Worm (Caenorhabditis elegans) whole organism, L2 larva: ENCODE data around the gene hsp-1.

Experiments
- C34F6.9 ChIP-seq: fragments of 150-350 bp; optimal IDR thresholded peaks from 2 replicates; lab custom pipeline; 2014; ENCODE audit warnings: missing biosample characterization, missing genetic modification characterization
- F13H6.1 ChIP-seq: sonication (generic microtip); optimal IDR thresholded peaks from 2 replicates; lab custom pipeline; 2016; ENCODE audit warnings: missing genetic modification characterization, missing compliant biosample characterization
- R02D3.7 ChIP-seq: fragments of 150-350 bp; optimal IDR thresholded peaks from 2 replicates; lab custom pipeline; 2014; ENCODE audit warnings: missing biosample characterization, missing genetic modification characterization
- Y55F3AM.14 ChIP-seq: fragments of 200-800 bp; sonication (Bioruptor generic); optimal IDR thresholded peaks from 2 replicates; lab custom pipeline; 2018; ENCODE audit warnings: mild to moderate bottlenecking, missing genetic modification characterization, missing compliant biosample characterization
- aly-2 ChIP-seq: fragments of 150-350 bp; optimal IDR thresholded peaks from 2 replicates; lab custom pipeline; 2014; ENCODE audit warnings: missing biosample characterization, missing genetic modification characterization
- ama-1 ChIP-seq: fragments of 150-350 bp; optimal IDR thresholded peaks from 2 replicates; lab custom pipeline; 2018; ENCODE audit warnings: inconsistent platforms
- blmp-1 ChIP-seq: sonication (generic microtip); optimal IDR thresholded peaks from 2 replicates; lab custom pipeline; 2017; ENCODE audit warnings: missing genetic modification characterization, mild to moderate bottlenecking, missing compliant biosample characterization, antibody characterized with exemption, moderate library complexity; ENCODE audit not compliant: insufficient read depth
- ceh-16 ChIP-seq: fragments of 150-350 bp; optimal IDR thresholded peaks from 2 replicates; lab custom pipeline; 2014; ENCODE audit warnings: missing biosample characterization, missing genetic modification characterization
- crh-2 ChIP-seq: sonication (generic microtip); optimal IDR thresholded peaks from 2 replicates; lab custom pipeline; 2017; ENCODE audit warnings: missing biosample characterization, missing genetic modification characterization
- dmd-4 ChIP-seq: sonication (generic microtip); optimal IDR thresholded peaks from 2 replicates; lab custom pipeline; 2017; ENCODE audit warnings: missing biosample characterization, missing genetic modification characterization
- egl-27 ChIP-seq: sonication (generic microtip); optimal IDR thresholded peaks from 3 replicates; lab custom pipeline; 2017; ENCODE audit warnings: missing biosample characterization, missing genetic modification reagents, missing genetic modification characterization
- elt-3 ChIP-seq: sonication (generic microtip); optimal IDR thresholded peaks from 2 replicates; lab custom pipeline; 2017; ENCODE audit warnings: missing biosample characterization, missing genetic modification characterization
- fos-1 ChIP-seq: fragments of 150-350 bp; optimal IDR thresholded peaks from 2 replicates; lab custom pipeline; 2014; ENCODE audit warnings: missing biosample characterization, missing genetic modification characterization
- gmeb-1 ChIP-seq: fragments of 150-350 bp; optimal IDR thresholded peaks from 2 replicates; lab custom pipeline; 2014; ENCODE audit warnings: missing biosample characterization, missing genetic modification characterization
- lin-11 ChIP-seq: fragments of 150-350 bp; sonication (generic microtip); optimal IDR thresholded peaks from 2 replicates; lab custom pipeline; 2014; ENCODE audit warnings: missing biosample characterization, missing genetic modification characterization, inconsistent platforms, mixed read lengths
- lin-39 ChIP-seq: fragments of 150-350 bp; optimal IDR thresholded peaks from 2 replicates; lab custom pipeline; 2014; ENCODE audit warnings: missing biosample characterization, missing genetic modification reagents, missing genetic modification characterization
- lsy-2 ChIP-seq, 2 experiments: fragments of 150-350 bp in 1 of 2; sonication (generic microtip) in 1 of 2; optimal IDR thresholded peaks; 2 replicates each; lab custom pipeline; 2014 to 2017; ENCODE audit warnings: missing biosample characterization in 2 of 2, missing genetic modification characterization in 2 of 2
- mbf-1 ChIP-seq: sonication (generic microtip); optimal IDR thresholded peaks from 2 replicates; lab custom pipeline; 2017; ENCODE audit warnings: missing biosample characterization, missing genetic modification characterization
- mdl-1 ChIP-seq, 2 experiments: fragments of 150-350 bp in 1 of 2; sonication (generic microtip) in 1 of 2; optimal IDR thresholded peaks; 2 replicates each; lab custom pipeline; 2017; ENCODE audit warnings: missing biosample characterization in 2 of 2, missing genetic modification characterization in 2 of 2
- nhr-10 ChIP-seq: sonication (generic microtip); optimal IDR thresholded peaks from 2 replicates; lab custom pipeline; 2017; ENCODE audit warnings: missing biosample characterization, missing genetic modification characterization
- nhr-129 ChIP-seq: fragments of 150-350 bp; optimal IDR thresholded peaks from 2 replicates; lab custom pipeline; 2014; ENCODE audit warnings: missing biosample characterization, missing genetic modification characterization
- nhr-23 ChIP-seq: fragments of 150-350 bp; optimal IDR thresholded peaks from 2 replicates; lab custom pipeline; 2014; ENCODE audit warnings: missing biosample characterization, missing genetic modification reagents, missing genetic modification characterization
- nhr-6 ChIP-seq: fragments of 150-350 bp; optimal IDR thresholded peaks from 2 replicates; lab custom pipeline; 2014; ENCODE audit warnings: missing biosample characterization, missing genetic modification characterization
- nhr-77 ChIP-seq: fragments of 150-350 bp; optimal IDR thresholded peaks from 2 replicates; lab custom pipeline; 2014; ENCODE audit warnings: missing biosample characterization, missing genetic modification characterization
- peb-1 ChIP-seq: fragments of 150-350 bp; optimal IDR thresholded peaks from 2 replicates; lab custom pipeline; 2014; ENCODE audit warnings: missing biosample characterization, missing genetic modification characterization
- sem-4 ChIP-seq: fragments of 150-350 bp; optimal IDR thresholded peaks from 2 replicates; lab custom pipeline; 2014; ENCODE audit warnings: missing biosample characterization, missing genetic modification reagents, missing genetic modification characterization
- skn-1 ChIP-seq: sonication (generic microtip); optimal IDR thresholded peaks from 2 replicates; lab custom pipeline; 2017; ENCODE audit warnings: missing biosample characterization, missing genetic modification characterization
- sma-3 ChIP-seq: sonication (generic microtip); optimal IDR thresholded peaks from 2 replicates; lab custom pipeline; 2016; ENCODE audit warnings: missing genetic modification reagents, missing genetic modification characterization, missing compliant biosample characterization
- sma-9 ChIP-seq, 2 experiments: fragments of 150-350 bp in 1 of 2; sonication (generic microtip) in 1 of 2; optimal IDR thresholded peaks; 2 replicates each; lab custom pipeline; 2014 to 2016; ENCODE audit warnings: missing genetic modification characterization in 2 of 2, mild to moderate bottlenecking in 1 of 2, missing biosample characterization in 1 of 2, missing compliant biosample characterization in 1 of 2, missing genetic modification reagents in 1 of 2, moderate library complexity in 1 of 2
- snpc-4 ChIP-seq: fragments of 150-350 bp; optimal IDR thresholded peaks from 2 replicates; lab custom pipeline; 2014; ENCODE audit warnings: missing biosample characterization, missing genetic modification characterization
- unc-62 ChIP-seq: fragments of 150-350 bp; optimal IDR thresholded peaks from 2 replicates; lab custom pipeline; 2014; ENCODE audit warnings: missing biosample characterization, missing genetic modification reagents, missing genetic modification characterization
- zag-1 ChIP-seq: fragments of 150-350 bp; optimal IDR thresholded peaks from 2 replicates; lab custom pipeline; 2014; ENCODE audit warnings: missing biosample characterization, missing genetic modification characterization
- ztf-1 ChIP-seq: fragments of 200-800 bp; sonication (Bioruptor generic); conservative IDR thresholded peaks from 2 replicates; pipeline ENCODE4 v1.3.6; 2022; ENCODE audit warnings: missing genetic modification characterization, missing compliant biosample characterization

hsp-1 gene

DNA sequence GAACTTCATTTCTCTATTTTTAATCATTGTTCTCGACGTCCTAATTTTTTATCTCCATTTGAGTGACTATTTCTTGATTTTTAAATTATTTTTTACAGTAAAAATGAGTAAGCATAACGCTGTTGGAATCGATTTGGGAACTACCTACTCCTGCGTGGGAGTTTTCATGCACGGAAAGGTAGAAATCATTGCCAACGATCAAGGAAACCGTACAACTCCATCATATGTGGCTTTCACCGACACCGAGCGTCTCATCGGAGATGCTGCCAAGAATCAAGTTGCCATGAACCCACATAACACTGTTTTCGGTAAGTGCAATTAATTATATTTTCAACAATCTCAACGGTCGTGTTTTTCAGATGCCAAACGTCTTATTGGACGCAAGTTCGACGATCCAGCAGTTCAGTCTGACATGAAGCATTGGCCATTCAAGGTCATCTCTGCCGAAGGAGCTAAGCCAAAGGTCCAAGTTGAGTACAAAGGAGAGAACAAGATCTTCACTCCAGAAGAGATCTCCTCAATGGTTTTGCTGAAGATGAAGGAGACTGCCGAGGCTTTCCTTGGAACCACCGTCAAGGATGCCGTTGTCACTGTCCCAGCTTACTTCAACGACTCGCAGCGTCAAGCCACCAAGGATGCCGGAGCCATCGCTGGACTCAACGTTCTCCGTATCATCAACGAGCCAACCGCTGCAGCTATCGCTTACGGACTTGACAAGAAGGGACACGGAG, at the start of gene hsp-1:
hsp-1 (plus strand) TSS at position 99 of the 731 bp plus-strand sequence.
- TF ChIP-seq sma-9 (GFP tag; optimal IDR thresholded peaks at IDR 0.05; lab: Kevin White, UChicago) = no peak
- no peak for TF ChIP-seq sma-9 (tag; optimal IDR thresholded peaks at IDR 0.05; lab: Kevin White, UChicago)
- TF ChIP-seq aly-2 = no peak
- TF ChIP-seq unc-62 = no peak
- peak; percentile 13 for TF ChIP-seq ama-1 (lab: Kevin White, UChicago)
- TF ChIP-seq, all 48 proteins: peak for 1

DNA sequence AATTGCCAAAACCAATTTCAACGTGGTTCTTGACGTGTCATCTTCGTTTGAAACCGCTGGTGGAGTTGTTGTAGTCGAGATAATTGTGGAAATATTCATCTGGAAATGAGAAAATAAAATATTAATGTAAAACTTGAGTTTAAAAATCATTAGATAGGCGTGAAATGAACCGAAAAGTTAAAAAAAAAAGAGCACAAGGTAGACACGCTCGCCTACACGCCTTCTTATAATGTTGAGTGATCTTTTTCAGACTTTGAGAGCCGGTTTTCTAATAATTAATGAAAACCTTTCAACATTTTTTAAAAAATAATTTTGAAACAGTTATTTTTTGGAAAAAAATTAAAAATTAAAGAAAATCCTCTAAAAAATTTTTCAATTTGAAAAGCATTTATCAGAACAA, 47.8 kb upstream of the hsp-1 start, which contains the start of gene npr-32:
npr-32 (minus strand) TSS at position 101 of the 400 bp plus-strand sequence.
- TF ChIP-seq blmp-1 (tag; lab: Kevin White, UChicago) (no peak), peb-1 (tag; lab: Kevin White, UChicago) (no peak), lin-11 (no peak), dmd-4 (tag; lab: Kevin White, UChicago) (no peak), Y55F3AM.14 (GFP tag; lab: Kevin White, UChicago) (no peak), egl-27 (tag; lab: Kevin White, UChicago) (no peak), skn-1 (tag; lab: Kevin White, UChicago) (no peak), nhr-23 (tag; lab: Kevin White, UChicago) (no peak), lsy-2 (tag; optimal IDR thresholded peaks at IDR 0.05; lab: Kevin White, UChicago) (no peak), aly-2 (no peak), lin-39 (tag; lab: Kevin White, UChicago) (no peak), mdl-1 (tag; optimal IDR thresholded peaks at IDR 0.05; lab: Kevin White, UChicago) (no peak)

DNA sequence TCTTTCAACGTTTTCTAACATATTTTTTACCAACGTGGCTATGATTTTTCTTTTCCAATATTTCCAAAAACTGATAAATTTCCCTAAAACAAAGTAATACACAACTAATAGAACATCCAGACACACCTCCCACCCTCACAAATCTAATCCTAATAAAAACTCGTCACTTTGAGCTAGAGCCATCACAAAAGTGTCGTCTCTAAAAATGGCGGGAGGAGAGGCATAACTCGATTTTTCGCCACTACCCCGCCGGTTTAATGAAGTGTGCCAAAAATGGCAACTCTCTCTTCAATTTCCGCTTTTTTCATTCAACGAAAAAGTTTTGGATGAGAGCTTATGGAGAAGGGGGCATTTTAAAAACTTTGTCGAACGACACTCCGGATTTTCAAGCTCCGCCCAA, 45.9 kb upstream of the hsp-1 start:
- TF ChIP-seq sem-4 = no peak
- no peak for TF ChIP-seq R02D3.7 (tag; lab: Kevin White, UChicago)
- no peak for TF ChIP-seq skn-1 (tag; lab: Kevin White, UChicago)
- TF ChIP-seq nhr-10 (tag; lab: Kevin White, UChicago) = no peak
- no peak for TF ChIP-seq gmeb-1
- TF ChIP-seq zag-1 (tag; lab: Kevin White, UChicago) = no peak

DNA sequence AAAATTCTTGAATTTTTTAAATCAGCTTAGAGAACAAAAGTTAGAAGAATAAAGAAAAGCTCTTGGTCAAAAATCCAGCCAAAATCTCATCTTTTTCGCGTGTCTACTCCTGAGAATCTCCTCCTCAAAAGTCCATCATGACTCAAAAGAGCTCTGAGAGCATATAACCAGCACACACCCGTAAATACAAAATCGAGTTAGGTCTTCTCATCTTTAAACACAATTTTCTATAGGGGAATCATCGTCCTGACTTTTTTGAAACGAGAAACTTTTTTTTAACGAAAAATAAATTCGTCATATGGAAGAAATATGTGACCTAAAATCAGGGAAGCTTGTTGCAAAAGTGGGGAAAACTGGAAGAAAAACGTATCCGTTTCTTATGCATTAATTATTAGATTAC, 45.3 kb upstream of the hsp-1 start:
- TF ChIP-seq nhr-77 (tag; lab: Kevin White, UChicago) = no peak
- peak; percentile 3 for TF ChIP-seq C34F6.9 (tag; lab: Kevin White, UChicago)
- TF ChIP-seq R02D3.7 (tag; lab: Kevin White, UChicago) = no peak

DNA sequence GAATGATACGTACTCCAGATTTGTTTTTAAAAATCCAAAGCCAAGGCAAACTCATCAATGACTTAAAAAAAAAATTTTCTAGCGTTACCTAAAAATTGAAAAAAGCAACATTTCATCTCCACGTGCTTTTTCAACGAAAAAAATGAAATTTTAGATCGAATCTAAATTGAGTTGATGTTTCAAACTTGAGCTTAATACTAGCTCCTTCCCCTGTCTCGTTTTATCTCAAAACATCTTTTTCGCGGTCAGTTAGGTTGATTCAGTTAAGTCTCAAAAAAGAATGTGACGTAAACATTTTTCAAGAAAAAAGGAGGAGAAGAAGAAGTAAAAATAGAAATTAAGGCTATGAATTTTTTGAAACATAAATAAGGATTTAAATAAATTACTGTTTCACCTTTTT, 41.7 kb upstream of the hsp-1 start:
- TF ChIP-seq dmd-4 (tag; lab: Kevin White, UChicago) (no peak), nhr-77 (tag; lab: Kevin White, UChicago) (no peak), snpc-4 (tag; lab: Kevin White, UChicago) (no peak)

DNA sequence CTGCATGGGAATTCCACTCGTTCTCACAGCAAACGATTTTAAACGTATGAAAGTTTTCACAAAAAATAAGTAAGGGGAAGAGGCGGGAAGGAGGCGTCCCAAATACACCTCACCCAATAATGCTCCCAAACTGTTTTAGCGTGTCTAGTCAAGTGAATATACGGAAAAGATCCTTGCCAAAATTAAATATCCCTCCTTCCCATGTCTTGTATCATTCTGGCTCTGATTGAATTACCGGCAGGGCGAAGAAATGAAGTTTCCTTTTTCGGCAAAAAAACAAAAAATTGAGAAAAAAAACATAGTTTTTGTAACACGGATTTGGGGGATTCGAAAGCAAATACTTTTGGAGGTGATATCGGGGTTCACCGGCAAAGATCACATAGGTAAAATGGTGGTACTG, 39.8 kb upstream of the hsp-1 start:
- no peak for TF ChIP-seq elt-3 (tag; lab: Kevin White, UChicago)
- TF ChIP-seq skn-1 (tag; lab: Kevin White, UChicago) = no peak

DNA sequence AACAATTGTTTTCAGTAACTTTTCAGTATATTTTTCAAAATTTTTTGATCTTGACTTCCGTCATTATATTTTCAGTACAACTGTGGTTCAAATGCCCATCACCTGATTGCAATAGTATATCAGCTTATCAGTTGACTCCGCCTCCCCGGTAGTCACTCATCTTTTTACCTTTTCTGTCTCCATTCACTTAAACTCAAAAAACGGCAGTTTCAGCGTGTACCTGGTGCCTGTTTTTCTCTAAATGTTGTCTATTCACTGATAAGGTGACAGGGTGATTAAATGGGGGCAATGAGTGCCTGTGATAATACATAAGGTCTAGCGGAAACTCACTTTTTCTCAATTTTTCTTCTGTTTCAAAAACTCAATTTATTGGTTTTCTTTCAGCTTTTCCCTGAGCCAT, 33.6 kb upstream of the hsp-1 start, which contains the start of gene ZK550.2:
ZK550.2 (plus strand) TSS at position 385 of the 400 bp plus-strand sequence.
- TF ChIP-seq mdl-1 (tag; optimal IDR thresholded peaks at IDR 0.05; lab: Kevin White, UChicago) = no peak
- no peak for TF ChIP-seq nhr-77 (tag; lab: Kevin White, UChicago)
- TF ChIP-seq crh-2 = peak; percentile 68
- no peak for TF ChIP-seq zag-1 (tag; lab: Kevin White, UChicago)
- TF ChIP-seq Y55F3AM.14 (GFP tag; lab: Kevin White, UChicago) = no peak
- TF ChIP-seq mbf-1 (tag; lab: Kevin White, UChicago) = no peak
- peak; percentile 58 for TF ChIP-seq gmeb-1
- no peak for TF ChIP-seq ztf-1 (GFP tag; lab: Robert Waterston, UW)
- no peak for TF ChIP-seq unc-62
- peak; percentile 97 for TF ChIP-seq fos-1 (tag; lab: Kevin White, UChicago)
- TF ChIP-seq sma-9 (GFP tag; optimal IDR thresholded peaks at IDR 0.05; lab: Kevin White, UChicago) = peak; percentile 91
- no peak for TF ChIP-seq sma-9 (tag; optimal IDR thresholded peaks at IDR 0.05; lab: Kevin White, UChicago)
- TF ChIP-seq sma-3 (GFP tag; lab: Kevin White, UChicago) = peak; percentile 26
- no peak for TF ChIP-seq nhr-129 (tag; lab: Kevin White, UChicago)
- no peak for TF ChIP-seq lin-39 (tag; lab: Kevin White, UChicago)
- no peak for TF ChIP-seq skn-1 (tag; lab: Kevin White, UChicago)
- peak; percentile 72 for TF ChIP-seq F13H6.1 (tag; lab: Kevin White, UChicago)
- no peak for TF ChIP-seq nhr-6
- no peak for TF ChIP-seq ceh-16 (tag; lab: Kevin White, UChicago)
